Worm (Caenorhabditis elegans): Measurements from ENCODE around the gene Y61A9LA.3.

ce11 chrV:4580594-4580993 is 9.7 kb downstream of the Y61A9LA.3 start:
- TF ChIP-seq med-1 (GFP tag; optimal IDR thresholded peaks at IDR 0.05; ENCODE audit: insufficient read depth) (no peak), ztf-23 (GFP tag; IDR thresholded peaks at IDR 0.05) (no peak), ztf-29 (GFP tag; IDR thresholded peaks at IDR 0.05) (no peak), klf-2 (GFP tag; conservative IDR thresholded peaks at IDR 0.05) (no peak)

All from whole organism, midembryonic.